Fruit fly (Drosophila melanogaster): ENCODE results near the gene Ugt303A1.
A peak's percentile ranks its signal among the peaks of the same experiment; 100 is the strongest.

Gene Ugt303A1

dm6 chr3R:11209801-11210402, 34.6 kb downstream of the Ugt303A1 start, which contains the start of the genes SdhC and Tctp (continued):
- TF ChIP-seq Adf1 (GFP tag; IDR thresholded peaks at IDR 0.05), result no peak
- TF ChIP-seq unc-4 (GFP tag; IDR thresholded peaks at IDR 0.05; ENCODE audit: partially characterized antibody), result 0 out of 2 replicates have a peak, but pooled peaks have one; percentile 51
- peak; percentile 9 for TF ChIP-seq dmrt99B (tag; optimal IDR thresholded peaks at IDR 0.05)
- no peak for TF ChIP-seq Neu2 (GFP tag; optimal IDR thresholded peaks at IDR 0.05; ENCODE audit: borderline replicate concordance)
- peak; percentile 5 for TF ChIP-seq CG3281 (GFP tag; optimal IDR thresholded peaks at IDR 0.05)
- no peak for TF ChIP-seq zen2 (GFP tag; IDR thresholded peaks at IDR 0.05; ENCODE audit: partially characterized antibody)
- TF ChIP-seq CG34422 (GFP tag; IDR thresholded peaks at IDR 0.05), result peak; percentile 30; the same call in 1 of the 3 replicates
- peak; percentile 66 for TF ChIP-seq Bgb (GFP tag; IDR thresholded peaks at IDR 0.05; ENCODE audit: partially characterized antibody)
- TF ChIP-seq seq (GFP tag; IDR thresholded peaks at IDR 0.05), result no peak
- TF ChIP-seq CoRest (tag; optimal IDR thresholded peaks at IDR 0.05), result peak; percentile 64
- TF ChIP-seq stc (GFP tag; IDR thresholded peaks at IDR 0.05), result no peak
- TF ChIP-seq fd96Cb (tag; optimal IDR thresholded peaks at IDR 0.05), result no peak
- TF ChIP-seq da (GFP tag; optimal IDR thresholded peaks at IDR 0.05), result no peak
- no peak for TF ChIP-seq lov (optimal IDR thresholded peaks at IDR 0.05)
- TF ChIP-seq lov (GFP tag; IDR thresholded peaks at IDR 0.05), result no peak
- 0 out of 2 replicates have a peak, but pooled peaks have one; percentile 23 for TF ChIP-seq ranshi (GFP tag; IDR thresholded peaks at IDR 0.05)
- no peak for TF ChIP-seq CG1024 (GFP tag; IDR thresholded peaks at IDR 0.05)
- TF ChIP-seq sob (GFP tag; IDR thresholded peaks at IDR 0.05), result no peak
- peak; percentile 18 for TF ChIP-seq CG3065 (GFP tag; optimal IDR thresholded peaks at IDR 0.05)
- no peak for TF ChIP-seq pan (optimal IDR thresholded peaks at IDR 0.05)
- peak in 1 of 2 experiments; percentile 29 for TF ChIP-seq pan (GFP tag; optimal IDR thresholded peaks at IDR 0.05 in 1 of 2, IDR thresholded peaks at IDR 0.05 in 1 of 2)
- TF ChIP-seq schlank (tag; optimal IDR thresholded peaks at IDR 0.05), result no peak
- TF ChIP-seq Atf3 (GFP tag; optimal IDR thresholded peaks at IDR 0.05), result no peak
- TF ChIP-seq nmo (GFP tag; optimal IDR thresholded peaks at IDR 0.05), result peak; percentile 72
- TF ChIP-seq CG18764 (GFP tag; optimal IDR thresholded peaks at IDR 0.05), result peak; percentile 2
- TF ChIP-seq CG15073 (GFP tag; optimal IDR thresholded peaks at IDR 0.05), result no peak
- TF ChIP-seq eyg (GFP tag; optimal IDR thresholded peaks at IDR 0.05), result no peak
- no peak for TF ChIP-seq CG12236 (GFP tag; optimal IDR thresholded peaks at IDR 0.05)
- peak; percentile 39 for TF ChIP-seq HLH54F (GFP tag; optimal IDR thresholded peaks at IDR 0.05)
- TF ChIP-seq tll (GFP tag; optimal IDR thresholded peaks at IDR 0.05), result no peak
- no peak for TF ChIP-seq Opbp (GFP tag; IDR thresholded peaks at IDR 0.05; ENCODE audit: partially characterized antibody)
- peak; percentile 18 for TF ChIP-seq pb (GFP tag; optimal IDR thresholded peaks at IDR 0.05)
- peak; percentile 48; the same call in 2 of the 3 replicates for TF ChIP-seq knrl (GFP tag; IDR thresholded peaks at IDR 0.05; ENCODE audit: partially characterized antibody)
- TF ChIP-seq CG10462 (GFP tag; optimal IDR thresholded peaks at IDR 0.05), result peak; percentile 39
- no peak for TF ChIP-seq E2f1 (GFP tag; IDR thresholded peaks at IDR 0.05)
- no peak for TF ChIP-seq Sox102F (GFP tag; optimal IDR thresholded peaks at IDR 0.05)
- TF ChIP-seq CG10209 (GFP tag; optimal IDR thresholded peaks at IDR 0.05), result peak; percentile 12
- TF ChIP-seq Mes4 (GFP tag; optimal IDR thresholded peaks at IDR 0.05), result no peak
- peak; percentile 6 for TF ChIP-seq CG1529 (GFP tag; optimal IDR thresholded peaks at IDR 0.05)
- peak; percentile 70 for TF ChIP-seq onecut (GFP tag; IDR thresholded peaks at IDR 0.05)
- TF ChIP-seq CG7556 (GFP tag; optimal IDR thresholded peaks at IDR 0.05), result peak; percentile 33
- 0 out of 3 replicates have a peak, but pooled peaks have one; percentile 45 for TF ChIP-seq so (GFP tag; IDR thresholded peaks at IDR 0.05)
- no peak for TF ChIP-seq ATbp (GFP tag; optimal IDR thresholded peaks at IDR 0.05)
- no peak for TF ChIP-seq gt (GFP tag; IDR thresholded peaks at IDR 0.05)
- peak; percentile 18; the same call in 1 of the 2 replicates for TF ChIP-seq CG9215 (GFP tag; IDR thresholded peaks at IDR 0.05)
- no peak for TF ChIP-seq jigr1 (GFP tag; IDR thresholded peaks at IDR 0.05)
- TF ChIP-seq CG14710 (tag; optimal IDR thresholded peaks at IDR 0.05), result peak; percentile 89
- TF ChIP-seq CG8089 (GFP tag; optimal IDR thresholded peaks at IDR 0.05), result no peak
- TF ChIP-seq HLH3B (GFP tag; IDR thresholded peaks at IDR 0.05), result no peak
- no peak for TF ChIP-seq Dip2 (GFP tag; IDR thresholded peaks at IDR 0.05)
